Worm (Caenorhabditis elegans): Measurements from ENCODE around the gene cyp-13A2.

DNA sequence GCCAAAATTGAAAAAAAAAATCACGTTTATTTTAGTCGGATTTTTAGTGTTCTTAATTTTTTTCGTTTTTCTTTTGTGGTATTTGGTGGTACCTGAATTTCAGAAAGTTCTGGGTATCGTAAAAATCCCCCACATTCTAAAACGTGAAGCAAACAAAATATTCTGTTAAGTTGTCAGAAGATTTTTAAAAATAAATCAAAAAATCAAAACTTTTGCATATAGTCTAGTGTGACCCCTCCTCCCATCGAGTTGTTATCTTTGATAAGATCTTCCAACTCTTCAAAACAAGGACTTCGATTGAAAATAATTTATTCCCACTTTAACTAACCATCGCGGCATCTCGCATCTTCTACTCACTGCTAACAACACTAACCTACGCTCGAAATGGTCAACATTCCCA lies 41.7 kb upstream of the cyp-13A2 start, which contains the start of gene ZK938.1:
- TF ChIP-seq elt-2 (tag; optimal IDR thresholded peaks at IDR 0.05): no peak
- TF ChIP-seq hlh-17 (GFP tag; optimal IDR thresholded peaks at IDR 0.05; ENCODE audit: borderline replicate concordance): no peak
- TF ChIP-seq snpc-4 (tag; optimal IDR thresholded peaks at IDR 0.05): no peak
- TF ChIP-seq hlh-4 (tag; optimal IDR thresholded peaks at IDR 0.05): no peak

Data from whole organism, L1 larva.